Worm (Caenorhabditis elegans) whole organism, L2 larva: ENCODE measurements around the gene nep-15.
"Not testable (repeated sequence)": the region's sequence is repeated elsewhere in the genome, so short reads cannot be mapped to it uniquely, and the experiment has no call there.

Experiments used
- F13H6.1 ChIP-seq: sonication (generic microtip); optimal IDR thresholded peaks from 2 replicates; lab custom pipeline; 2016; ENCODE audit warnings: missing genetic modification characterization, missing compliant biosample characterization
- R02D3.7 ChIP-seq: fragments of 150-350 bp; optimal IDR thresholded peaks from 2 replicates; lab custom pipeline; 2014; ENCODE audit warnings: missing biosample characterization, missing genetic modification characterization
- ZK546.5 ChIP-seq: sonication (generic microtip); optimal IDR thresholded peaks from 2 replicates; lab custom pipeline; 2017; ENCODE audit warnings: missing biosample characterization, missing genetic modification characterization
- alr-1 ChIP-seq: fragments of 150-350 bp; optimal IDR thresholded peaks from 2 replicates; lab custom pipeline; 2014; ENCODE audit warnings: missing biosample characterization, missing genetic modification characterization
- aly-2 ChIP-seq: fragments of 150-350 bp; optimal IDR thresholded peaks from 2 replicates; lab custom pipeline; 2014; ENCODE audit warnings: missing biosample characterization, missing genetic modification characterization
- blmp-1 ChIP-seq: sonication (generic microtip); optimal IDR thresholded peaks from 2 replicates; lab custom pipeline; 2017; ENCODE audit warnings: missing genetic modification characterization, mild to moderate bottlenecking, missing compliant biosample characterization, antibody characterized with exemption, moderate library complexity; ENCODE audit not compliant: insufficient read depth
- ceh-16 ChIP-seq: fragments of 150-350 bp; optimal IDR thresholded peaks from 2 replicates; lab custom pipeline; 2014; ENCODE audit warnings: missing biosample characterization, missing genetic modification characterization
- crh-2 ChIP-seq: sonication (generic microtip); optimal IDR thresholded peaks from 2 replicates; lab custom pipeline; 2017; ENCODE audit warnings: missing biosample characterization, missing genetic modification characterization
- dmd-4 ChIP-seq: sonication (generic microtip); optimal IDR thresholded peaks from 2 replicates; lab custom pipeline; 2017; ENCODE audit warnings: missing biosample characterization, missing genetic modification characterization
- egl-27 ChIP-seq: sonication (generic microtip); optimal IDR thresholded peaks from 3 replicates; lab custom pipeline; 2017; ENCODE audit warnings: missing biosample characterization, missing genetic modification reagents, missing genetic modification characterization
- elt-1 ChIP-seq: fragments of 150-350 bp; optimal IDR thresholded peaks from 2 replicates; lab custom pipeline; 2014; ENCODE audit warnings: missing biosample characterization, missing genetic modification characterization
- fos-1 ChIP-seq: fragments of 150-350 bp; optimal IDR thresholded peaks from 2 replicates; lab custom pipeline; 2014; ENCODE audit warnings: missing biosample characterization, missing genetic modification characterization
- lin-11 ChIP-seq: fragments of 150-350 bp; sonication (generic microtip); optimal IDR thresholded peaks from 2 replicates; lab custom pipeline; 2014; ENCODE audit warnings: missing biosample characterization, missing genetic modification characterization, inconsistent platforms, mixed read lengths
- lin-13 ChIP-seq: fragments of 150-350 bp; optimal IDR thresholded peaks from 2 replicates; lab custom pipeline; 2014; ENCODE audit warnings: missing biosample characterization, missing genetic modification reagents, missing genetic modification characterization
- lin-39 ChIP-seq: fragments of 150-350 bp; optimal IDR thresholded peaks from 2 replicates; lab custom pipeline; 2014; ENCODE audit warnings: missing biosample characterization, missing genetic modification reagents, missing genetic modification characterization
- mab-5 ChIP-seq: fragments of 150-350 bp; optimal IDR thresholded peaks from 2 replicates; lab custom pipeline; 2014; ENCODE audit warnings: missing biosample characterization, missing genetic modification characterization
- mbf-1 ChIP-seq: sonication (generic microtip); optimal IDR thresholded peaks from 2 replicates; lab custom pipeline; 2017; ENCODE audit warnings: missing biosample characterization, missing genetic modification characterization
- nhr-10 ChIP-seq: sonication (generic microtip); optimal IDR thresholded peaks from 2 replicates; lab custom pipeline; 2017; ENCODE audit warnings: missing biosample characterization, missing genetic modification characterization
- nhr-11 ChIP-seq: fragments of 150-350 bp; optimal IDR thresholded peaks from 2 replicates; lab custom pipeline; 2014; ENCODE audit warnings: missing biosample characterization, missing genetic modification characterization
- nhr-129 ChIP-seq: fragments of 150-350 bp; optimal IDR thresholded peaks from 2 replicates; lab custom pipeline; 2014; ENCODE audit warnings: missing biosample characterization, missing genetic modification characterization
- nhr-23 ChIP-seq: fragments of 150-350 bp; optimal IDR thresholded peaks from 2 replicates; lab custom pipeline; 2014; ENCODE audit warnings: missing biosample characterization, missing genetic modification reagents, missing genetic modification characterization
- nhr-237 ChIP-seq: fragments of 150-350 bp; optimal IDR thresholded peaks from 2 replicates; lab custom pipeline; 2014; ENCODE audit warnings: missing biosample characterization, missing genetic modification characterization
- nhr-25 ChIP-seq: fragments of 150-350 bp; sonication (generic microtip); optimal IDR thresholded peaks from 3 replicates; lab custom pipeline; 2014; ENCODE audit warnings: missing biosample characterization, missing genetic modification characterization
- nhr-77 ChIP-seq: fragments of 150-350 bp; optimal IDR thresholded peaks from 2 replicates; lab custom pipeline; 2014; ENCODE audit warnings: missing biosample characterization, missing genetic modification characterization
- peb-1 ChIP-seq: fragments of 150-350 bp; optimal IDR thresholded peaks from 2 replicates; lab custom pipeline; 2014; ENCODE audit warnings: missing biosample characterization, missing genetic modification characterization
- sem-4 ChIP-seq: fragments of 150-350 bp; optimal IDR thresholded peaks from 2 replicates; lab custom pipeline; 2014; ENCODE audit warnings: missing biosample characterization, missing genetic modification reagents, missing genetic modification characterization
- skn-1 ChIP-seq: sonication (generic microtip); optimal IDR thresholded peaks from 2 replicates; lab custom pipeline; 2017; ENCODE audit warnings: missing biosample characterization, missing genetic modification characterization
- sma-3 ChIP-seq: sonication (generic microtip); optimal IDR thresholded peaks from 2 replicates; lab custom pipeline; 2016; ENCODE audit warnings: missing genetic modification reagents, missing genetic modification characterization, missing compliant biosample characterization
- sma-9 ChIP-seq, 2 experiments: fragments of 150-350 bp in 1 of 2; sonication (generic microtip) in 1 of 2; optimal IDR thresholded peaks; 2 replicates each; lab custom pipeline; 2014 to 2016; ENCODE audit warnings: missing genetic modification characterization in 2 of 2, mild to moderate bottlenecking in 1 of 2, missing biosample characterization in 1 of 2, missing compliant biosample characterization in 1 of 2, missing genetic modification reagents in 1 of 2, moderate library complexity in 1 of 2
- unc-55 ChIP-seq: fragments of 150-350 bp; sonication (generic microtip); optimal IDR thresholded peaks from 3 replicates; lab custom pipeline; 2014; ENCODE audit warnings: missing biosample characterization, missing genetic modification reagents, missing genetic modification characterization
- unc-62 ChIP-seq: fragments of 150-350 bp; optimal IDR thresholded peaks from 2 replicates; lab custom pipeline; 2014; ENCODE audit warnings: missing biosample characterization, missing genetic modification reagents, missing genetic modification characterization
- ztf-1 ChIP-seq: fragments of 200-800 bp; sonication (Bioruptor generic); conservative IDR thresholded peaks from 2 replicates; pipeline ENCODE4 v1.3.6; 2022; ENCODE audit warnings: missing genetic modification characterization, missing compliant biosample characterization
- ztf-11 ChIP-seq: sonication (generic microtip); optimal IDR thresholded peaks from 2 replicates; lab custom pipeline; 2017; ENCODE audit warnings: missing biosample characterization, missing genetic modification characterization
- ztf-4 ChIP-seq: fragments of 150-350 bp; optimal IDR thresholded peaks from 2 replicates; lab custom pipeline; 2014; ENCODE audit warnings: missing biosample characterization, missing genetic modification characterization

The nep-15 gene

DNA sequence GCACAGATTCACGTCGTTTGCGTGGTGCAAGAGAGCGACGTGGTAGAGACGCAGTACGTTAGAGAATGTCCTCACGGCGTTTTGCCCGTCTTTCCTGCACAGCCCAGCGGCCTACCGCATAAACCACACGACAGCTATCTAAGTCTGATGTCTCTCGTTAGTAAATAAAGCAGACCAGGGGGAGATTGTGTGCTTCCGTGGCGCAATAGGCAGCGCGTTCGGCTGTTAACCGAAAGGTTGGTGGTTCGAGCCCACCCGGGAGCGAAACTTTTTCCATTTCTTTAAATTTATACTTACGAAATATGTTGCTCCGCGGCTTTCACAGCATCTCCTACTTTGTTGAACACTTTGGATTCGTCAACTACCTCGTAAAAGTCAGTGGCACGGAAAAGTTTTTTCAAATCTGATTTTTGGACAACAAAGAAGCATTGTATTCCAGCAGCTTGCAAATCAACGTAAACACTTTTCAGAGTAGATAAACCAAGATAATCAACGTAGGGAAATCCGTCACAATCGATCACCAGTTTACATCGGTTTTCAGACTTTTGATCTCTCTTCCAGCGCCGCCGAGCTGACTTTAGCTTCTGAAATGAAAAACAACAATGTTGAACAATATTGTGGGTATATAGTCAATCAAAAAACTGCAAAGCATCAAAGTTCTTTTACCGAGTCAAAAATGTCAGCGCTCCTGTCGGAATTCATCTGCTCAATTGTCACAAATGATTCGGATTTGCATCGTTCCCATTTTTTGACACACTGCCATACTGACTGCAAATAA is 32.5 kb downstream of the nep-15 start (continued):
- TF ChIP-seq sma-9 (GFP tag; optimal IDR thresholded peaks at IDR 0.05; lab: Kevin White, UChicago) = peak; percentile 93
- no peak for TF ChIP-seq sma-9 (tag; optimal IDR thresholded peaks at IDR 0.05; lab: Kevin White, UChicago)
- TF ChIP-seq R02D3.7 (tag; lab: Kevin White, UChicago) = no peak
- peak; percentile 83 for TF ChIP-seq egl-27 (tag; lab: Kevin White, UChicago)
- no peak for TF ChIP-seq alr-1 (tag; lab: Kevin White, UChicago)
- peak; percentile 96 for TF ChIP-seq F13H6.1
- peak; percentile 61 for TF ChIP-seq ztf-4
- peak; percentile 26 for TF ChIP-seq nhr-10 (tag; lab: Kevin White, UChicago)
- TF ChIP-seq skn-1 (tag; lab: Kevin White, UChicago) = no peak
- TF ChIP-seq aly-2 (tag; lab: Kevin White, UChicago) = no peak

DNA sequence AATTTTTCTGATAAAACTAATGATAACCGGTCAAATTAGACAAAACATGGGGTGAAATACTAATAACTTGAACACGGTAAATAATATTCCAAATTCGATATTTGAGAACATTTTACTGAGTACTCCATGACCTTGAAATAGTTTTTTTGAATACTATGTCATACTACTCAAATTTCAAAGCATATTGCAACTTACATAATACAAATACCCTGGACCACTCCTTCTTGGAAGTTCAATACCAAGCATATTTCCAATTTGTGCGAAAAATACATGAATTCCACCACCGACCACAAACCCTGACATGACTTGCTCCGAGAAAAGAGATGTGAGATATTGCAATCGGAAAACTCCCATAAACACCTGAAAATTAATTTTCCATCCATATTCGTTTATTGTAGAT is 34.8 kb downstream of the nep-15 start:
- TF ChIP-seq aly-2 (tag; lab: Kevin White, UChicago) = no peak
- no peak for TF ChIP-seq unc-62 (GFP tag; lab: Kevin White, UChicago)
- TF ChIP-seq nhr-11 (tag; lab: Kevin White, UChicago) = no peak
- TF ChIP-seq nhr-10 (tag; lab: Kevin White, UChicago) = no peak
- no peak for TF ChIP-seq fos-1
- no peak for TF ChIP-seq nhr-237 (tag; lab: Kevin White, UChicago)
- no peak for TF ChIP-seq ztf-4
- no peak for TF ChIP-seq nhr-23 (tag; lab: Kevin White, UChicago)
- no peak for TF ChIP-seq peb-1 (tag; lab: Kevin White, UChicago)
- no peak for TF ChIP-seq blmp-1 (tag; lab: Kevin White, UChicago)
- no peak for TF ChIP-seq nhr-77 (tag; lab: Kevin White, UChicago)
- no peak for TF ChIP-seq lin-11 (tag; lab: Kevin White, UChicago)
- no peak for TF ChIP-seq nhr-25 (tag; lab: Kevin White, UChicago)
- no peak for TF ChIP-seq ztf-11 (tag; lab: Kevin White, UChicago)
- TF ChIP-seq nhr-129 = no peak
- TF ChIP-seq elt-1 (tag; lab: Kevin White, UChicago) = no peak
- TF ChIP-seq crh-2 (tag; lab: Kevin White, UChicago) = no peak
- TF ChIP-seq F13H6.1 = no peak

DNA sequence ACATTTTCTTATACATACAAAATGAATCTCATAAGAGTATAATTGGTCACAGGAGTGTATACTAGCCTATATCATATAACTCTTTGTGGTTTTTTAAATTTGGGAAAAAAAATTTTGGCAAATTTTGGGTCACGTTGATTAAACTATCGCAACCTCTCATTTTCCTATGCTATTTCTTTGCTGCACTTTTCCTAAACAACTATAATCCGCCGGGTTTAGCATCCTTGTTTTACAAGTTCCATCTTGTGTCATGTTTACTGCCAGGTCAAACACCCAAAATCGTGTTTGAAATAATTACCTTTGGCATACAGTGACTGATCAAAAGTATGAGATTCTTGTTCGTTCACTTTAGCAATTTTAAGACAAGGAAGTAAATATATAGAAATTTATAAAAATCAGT is 36.3 kb downstream of the nep-15 start, which contains the start of gene sulp-3:
Gene sulp-3, minus strand, starts transcription at position 101 of the 400 bp plus-strand sequence.
- TF ChIP-seq ceh-16 (tag; lab: Kevin White, UChicago) (no peak), crh-2 (tag; lab: Kevin White, UChicago) (no peak), sma-3 (GFP tag; lab: Kevin White, UChicago) (no peak), egl-27 (tag; lab: Kevin White, UChicago) (no peak), dmd-4 (no peak), skn-1 (tag; lab: Kevin White, UChicago) (no peak), ztf-1 (GFP tag; lab: Robert Waterston, UW) (no peak), lin-11 (tag; lab: Kevin White, UChicago) (no peak), mab-5 (no peak), fos-1 (no peak), mbf-1 (tag; lab: Kevin White, UChicago) (no peak), nhr-10 (tag; lab: Kevin White, UChicago) (no peak), ZK546.5 (tag; lab: Kevin White, UChicago) (no peak), unc-55 (GFP tag; lab: Kevin White, UChicago) (no peak), sem-4 (tag; lab: Kevin White, UChicago) (no peak), ztf-4 (no peak), lin-13 (GFP tag; lab: Kevin White, UChicago) (no peak)

DNA sequence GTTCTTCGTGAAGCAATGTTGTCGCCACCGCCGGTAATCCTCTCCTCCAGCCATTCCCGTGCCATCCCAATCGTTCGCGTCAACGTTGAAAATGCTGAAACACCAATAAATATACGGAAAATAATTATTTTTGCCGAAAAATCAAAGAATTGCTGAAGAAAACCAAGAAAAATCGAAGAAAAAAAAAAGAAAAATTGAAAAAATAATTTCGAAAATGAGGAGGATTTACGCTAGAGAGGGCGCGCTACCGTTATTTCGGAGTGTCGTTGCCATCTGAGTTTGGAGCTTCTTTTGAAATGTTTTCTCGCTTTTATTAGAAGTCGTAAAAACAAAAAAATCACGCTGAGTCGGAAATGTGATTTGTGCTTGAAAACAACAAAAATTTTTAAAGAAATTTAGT is 38.7 kb downstream of the nep-15 start, which contains the start of gene F08F1.9:
Gene F08F1.9, minus strand, starts transcription at position 101 of the 400 bp plus-strand sequence.
- TF ChIP-seq crh-2, nhr-237, lin-39 (tag; lab: Kevin White, UChicago): not testable (repeated sequence)
